Worm (Caenorhabditis elegans): ENCODE measurements around the gene F46B6.13.

F46B6.13 gene

DNA sequence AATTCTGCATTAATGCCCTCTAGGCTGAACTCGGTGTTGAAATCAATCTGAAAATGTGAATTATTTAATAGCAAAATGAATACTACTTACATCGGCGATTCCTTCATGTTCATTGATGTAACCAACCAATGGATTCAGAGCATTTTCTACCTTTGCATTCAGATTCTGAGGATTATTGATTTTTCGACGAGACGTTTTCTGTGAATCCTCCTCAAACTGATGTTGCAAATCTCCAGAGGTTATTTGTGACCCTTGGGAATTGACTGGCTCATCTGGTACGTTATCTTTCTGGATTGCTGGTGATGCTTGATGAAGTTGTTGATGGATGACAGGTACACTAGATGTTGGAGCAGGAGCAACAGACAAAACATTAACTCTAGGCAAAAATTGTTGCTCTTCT, 16.9 kb downstream of the F46B6.13 start:
- TF ChIP-seq nfya-1 (tag; optimal IDR thresholded peaks at IDR 0.05) = no peak
- TF ChIP-seq sox-4 (tag; optimal IDR thresholded peaks at IDR 0.05) = no peak
- no peak for TF ChIP-seq dmd-4 (tag; optimal IDR thresholded peaks at IDR 0.05; ENCODE audit: borderline replicate concordance)
- no peak for TF ChIP-seq nhr-232 (tag; optimal IDR thresholded peaks at IDR 0.05)
- no peak for TF ChIP-seq eyg-1 (tag; optimal IDR thresholded peaks at IDR 0.05)
- no peak for TF ChIP-seq nhr-11 (tag; optimal IDR thresholded peaks at IDR 0.05)
- TF ChIP-seq ceh-14 (tag; optimal IDR thresholded peaks at IDR 0.05) = no peak
- no peak for TF ChIP-seq elt-4 (tag; optimal IDR thresholded peaks at IDR 0.05)
- TF ChIP-seq ceh-30 (tag; optimal IDR thresholded peaks at IDR 0.05) = no peak
- no peak for TF ChIP-seq hlh-6 (tag; optimal IDR thresholded peaks at IDR 0.05)
- no peak for TF ChIP-seq dve-1 (tag; optimal IDR thresholded peaks at IDR 0.05)

DNA sequence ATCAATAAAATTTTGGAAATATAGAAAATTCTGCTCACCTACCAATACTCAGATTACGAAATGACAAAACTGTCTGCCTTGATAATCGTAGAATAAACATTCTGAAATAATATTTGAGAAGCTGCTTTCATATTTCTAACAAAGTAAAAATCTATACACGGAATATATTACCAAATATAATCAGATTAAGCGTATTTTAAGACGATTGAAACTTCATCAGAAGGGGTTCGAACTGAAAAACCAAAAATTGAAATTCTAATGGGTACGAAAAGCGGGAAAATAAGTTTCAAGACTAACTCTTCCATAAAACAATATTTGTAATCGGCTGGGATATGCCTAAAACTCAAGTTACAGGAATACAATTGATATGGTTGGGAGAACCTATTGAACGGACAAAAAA, 19.6 kb downstream of the F46B6.13 start, which contains the start of gene F46B6.4:
TSS of gene F46B6.4 (minus strand) at position 101 of the 400 bp plus-strand sequence.
- TF ChIP-seq ceh-2 (tag; optimal IDR thresholded peaks at IDR 0.05) (no peak), pha-4 (tag; optimal IDR thresholded peaks at IDR 0.05) (no peak), ceh-30 (tag; optimal IDR thresholded peaks at IDR 0.05) (no peak), elt-4 (tag; optimal IDR thresholded peaks at IDR 0.05) (no peak), pat-9 (tag; optimal IDR thresholded peaks at IDR 0.05) (no peak), fkh-10 (GFP tag; optimal IDR thresholded peaks at IDR 0.05) (no peak), C38D4.7 (GFP tag; optimal IDR thresholded peaks at IDR 0.05) (no peak), ref-2 (tag; optimal IDR thresholded peaks at IDR 0.05) (no peak), nhr-232 (tag; optimal IDR thresholded peaks at IDR 0.05) (no peak), ceh-34 (tag; optimal IDR thresholded peaks at IDR 0.05) (no peak), ceh-9 (tag; optimal IDR thresholded peaks at IDR 0.05) (no peak), ceh-48 (tag; optimal IDR thresholded peaks at IDR 0.05) (no peak), Y22D7AL.16 (tag; optimal IDR thresholded peaks at IDR 0.05) (no peak), ceh-22 (tag; optimal IDR thresholded peaks at IDR 0.05) (no peak), odd-2 (tag; optimal IDR thresholded peaks at IDR 0.05) (no peak), unc-42 (tag; optimal IDR thresholded peaks at IDR 0.05) (no peak)

DNA sequence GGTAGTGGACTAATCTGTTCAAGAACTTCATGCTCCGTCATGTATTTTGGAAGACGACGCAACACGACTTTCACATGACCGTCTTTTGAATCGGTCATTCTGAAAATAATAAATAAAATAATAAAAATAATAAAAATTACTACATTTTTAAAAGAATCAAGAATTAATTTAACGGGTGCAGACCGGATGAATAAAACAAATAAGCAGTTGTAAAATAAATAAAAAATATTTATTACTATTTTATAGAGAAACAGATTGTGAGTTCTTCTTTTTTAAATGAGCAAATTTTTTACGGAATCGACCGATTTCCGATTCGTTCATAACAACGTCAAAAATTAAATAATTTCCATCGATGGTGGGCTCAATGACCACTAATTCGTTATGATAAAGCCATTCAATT, 21.3 kb downstream of the F46B6.13 start, which contains the start of gene smg-4:
TSS of gene smg-4 (minus strand) at position 101 of the 400 bp plus-strand sequence.
- TF ChIP-seq npax-4 (tag; optimal IDR thresholded peaks at IDR 0.05) (no peak), K02D7.2 (tag; optimal IDR thresholded peaks at IDR 0.05) (no peak), F13H6.1 (tag; optimal IDR thresholded peaks at IDR 0.05) (no peak), hlh-6 (tag; optimal IDR thresholded peaks at IDR 0.05) (no peak), lim-6 (tag; optimal IDR thresholded peaks at IDR 0.05) (no peak), mec-3 (tag; optimal IDR thresholded peaks at IDR 0.05; ENCODE audit: borderline replicate concordance) (no peak), Y22D7AL.16 (tag; optimal IDR thresholded peaks at IDR 0.05) (no peak), gmeb-2 (tag; optimal IDR thresholded peaks at IDR 0.05) (no peak), ztf-16 (tag; optimal IDR thresholded peaks at IDR 0.05) (no peak), ceh-2 (tag; optimal IDR thresholded peaks at IDR 0.05) (no peak), rnt-1 (tag; optimal IDR thresholded peaks at IDR 0.05) (no peak), K09A11.1 (tag; optimal IDR thresholded peaks at IDR 0.05; ENCODE audit: insufficient read depth) (no peak), unc-42 (tag; optimal IDR thresholded peaks at IDR 0.05) (no peak), elt-4 (tag; optimal IDR thresholded peaks at IDR 0.05) (no peak), eyg-1 (tag; optimal IDR thresholded peaks at IDR 0.05) (no peak)

DNA sequence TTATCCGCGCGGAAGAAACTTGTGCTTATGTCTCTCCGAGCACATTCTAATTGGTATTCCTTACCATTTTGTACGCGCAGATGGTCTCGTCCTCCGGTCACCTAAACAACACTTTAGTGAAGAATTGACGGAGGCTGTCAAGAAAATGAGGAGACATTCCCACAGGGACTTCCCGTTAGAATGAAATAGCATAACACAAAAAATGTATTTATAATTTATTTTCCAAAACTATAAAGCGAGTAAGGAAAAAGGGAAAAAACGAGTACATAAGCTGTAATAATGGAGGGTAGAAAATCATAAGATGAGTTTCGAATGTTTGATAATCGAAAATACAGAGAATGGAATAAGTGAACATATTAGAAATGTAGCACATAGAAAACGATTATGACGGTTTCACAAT, 23.2 kb downstream of the F46B6.13 start, which contains the start of gene F46B6.12:
TSS of gene F46B6.12 (minus strand) at position 101 of the 400 bp plus-strand sequence.
- TF ChIP-seq K02D7.2 (tag; optimal IDR thresholded peaks at IDR 0.05) (no peak), elt-4 (tag; optimal IDR thresholded peaks at IDR 0.05) (no peak), lim-6 (tag; optimal IDR thresholded peaks at IDR 0.05) (no peak), T23F11.4 (GFP tag; optimal IDR thresholded peaks at IDR 0.05) (no peak), tbx-2 (tag; optimal IDR thresholded peaks at IDR 0.05) (no peak), ets-4 (tag; optimal IDR thresholded peaks at IDR 0.05) (no peak), hlh-8 (tag; optimal IDR thresholded peaks at IDR 0.05) (no peak), unc-86 (tag; optimal IDR thresholded peaks at IDR 0.05) (no peak), ceh-34 (tag; optimal IDR thresholded peaks at IDR 0.05) (no peak), che-1 (tag; optimal IDR thresholded peaks at IDR 0.05) (no peak), sox-2 (GFP tag; IDR thresholded peaks at IDR 0.05) (no peak), nhr-232 (tag; optimal IDR thresholded peaks at IDR 0.05) (no peak)

All from whole organism, late embryonic.